Worm (Caenorhabditis elegans) whole organism, L4 larva: ENCODE measurements around the gene ceh-43.

Experiments
- F10B5.3 ChIP-seq: sonication (generic microtip); optimal IDR thresholded peaks from 2 replicates; lab custom pipeline; 2016; ENCODE audit warnings: mild to moderate bottlenecking, missing genetic modification characterization, missing compliant biosample characterization
- F44E2.7 ChIP-seq: fragments of 200-800 bp; sonication (Bioruptor generic); IDR thresholded peaks from 2 replicates; pipeline ENCODE4 v2.1.2; 2022; ENCODE audit warnings: missing genetic modification characterization, missing compliant biosample characterization
- Y48G9A.11 ChIP-seq: fragments of 200-800 bp; sonication (Bioruptor generic); IDR thresholded peaks from 2 replicates; pipeline ENCODE4 v1.3.6; 2022; ENCODE audit warnings: missing genetic modification reagents, missing genetic modification characterization, missing compliant biosample characterization
- Y5F2A.4 ChIP-seq: fragments of 200-800 bp; sonication (Bioruptor generic); optimal IDR thresholded peaks from 2 replicates; lab custom pipeline; 2018; ENCODE audit warnings: mild to moderate bottlenecking, missing genetic modification characterization, missing compliant biosample characterization
- ZK337.2 ChIP-seq: fragments of 200-800 bp; sonication (Bioruptor generic); IDR thresholded peaks from 2 replicates; pipeline ENCODE4 v1.3.6; 2022; ENCODE audit warnings: missing genetic modification reagents, missing genetic modification characterization, missing compliant biosample characterization
- aly-2 ChIP-seq: sonication (generic microtip); optimal IDR thresholded peaks from 2 replicates; lab custom pipeline; 2018; ENCODE audit warnings: missing biosample characterization, missing genetic modification characterization
- arid-1 ChIP-seq: fragments of 200-800 bp; sonication (Bioruptor generic); conservative IDR thresholded peaks from 2 replicates; pipeline ENCODE4 v1.3.6; 2022; ENCODE audit warnings: missing genetic modification reagents, missing genetic modification characterization, missing compliant biosample characterization
- attf-4 ChIP-seq: sonication (generic microtip); optimal IDR thresholded peaks from 3 replicates; lab custom pipeline; 2017; ENCODE audit warnings: missing biosample characterization, missing genetic modification characterization
- ceh-20 ChIP-seq: fragments of 200-800 bp; sonication (Bioruptor generic); IDR thresholded peaks from 2 replicates; pipeline ENCODE4 v1.3.6; 2022; ENCODE audit warnings: missing genetic modification reagents, missing genetic modification characterization, missing compliant biosample characterization
- ceh-28 ChIP-seq: fragments of 150-350 bp; optimal IDR thresholded peaks from 2 replicates; lab custom pipeline; 2014; ENCODE audit warnings: missing biosample characterization, missing genetic modification reagents, missing genetic modification characterization
- ceh-32 ChIP-seq: sonication (generic microtip); optimal IDR thresholded peaks from 2 replicates; lab custom pipeline; 2016; ENCODE audit warnings: mild to moderate bottlenecking, missing genetic modification characterization, missing compliant biosample characterization; ENCODE audit not compliant: poor library complexity
- ceh-44 ChIP-seq: fragments of 200-800 bp; sonication (Bioruptor generic); IDR thresholded peaks from 2 replicates; pipeline ENCODE4 v1.3.6; 2022; ENCODE audit warnings: missing genetic modification reagents, missing genetic modification characterization, missing compliant biosample characterization
- ces-1 ChIP-seq: fragments of 150-350 bp; sonication (generic microtip); optimal IDR thresholded peaks from 4 replicates; lab custom pipeline; 2014; ENCODE audit warnings: missing biosample characterization, missing genetic modification reagents, missing genetic modification characterization
- cey-2 ChIP-seq: sonication (generic microtip); optimal IDR thresholded peaks from 3 replicates; lab custom pipeline; 2017; ENCODE audit warnings: missing genetic modification characterization, mild to moderate bottlenecking, missing compliant biosample characterization, antibody characterized with exemption, borderline replicate concordance; ENCODE audit not compliant: insufficient read depth
- daf-12 ChIP-seq: fragments of 150-350 bp; optimal IDR thresholded peaks from 2 replicates; lab custom pipeline; 2014; ENCODE audit warnings: missing biosample characterization, missing genetic modification reagents, missing genetic modification characterization
- daf-16 ChIP-seq, 3 experiments: sonication (generic microtip); optimal IDR thresholded peaks; 2 replicates each; lab custom pipeline; 2016 to 2017; ENCODE audit warnings: missing genetic modification characterization in 3 of 3, missing genetic modification reagents in 3 of 3, mild to moderate bottlenecking in 2 of 3, missing compliant biosample characterization in 2 of 3, missing biosample characterization in 1 of 3, moderate library complexity in 1 of 3
- dmd-8 ChIP-seq: fragments of 200-800 bp; sonication (Bioruptor generic); IDR thresholded peaks from 2 replicates; pipeline ENCODE4 v1.3.6; 2022; ENCODE audit warnings: missing genetic modification characterization, missing compliant biosample characterization
- dpl-1 ChIP-seq: fragments of 150-350 bp; optimal IDR thresholded peaks from 2 replicates; lab custom pipeline; 2014; ENCODE audit warnings: missing biosample characterization, missing genetic modification reagents, missing genetic modification characterization
- dve-1 ChIP-seq: sonication (generic microtip); optimal IDR thresholded peaks from 2 replicates; lab custom pipeline; 2017; ENCODE audit warnings: antibody characterized with exemption, mild to moderate bottlenecking, missing genetic modification characterization, missing compliant biosample characterization; ENCODE audit not compliant: insufficient read depth
- egl-43 ChIP-seq: fragments of 200-800 bp; sonication (Bioruptor generic); IDR thresholded peaks from 2 replicates; pipeline ENCODE4 v1.3.6; 2022; ENCODE audit warnings: missing genetic modification reagents, missing genetic modification characterization, missing compliant biosample characterization
- fos-1 ChIP-seq: fragments of 150-350 bp; optimal IDR thresholded peaks from 2 replicates; lab custom pipeline; 2014; ENCODE audit warnings: missing biosample characterization, missing genetic modification characterization
- gei-8 ChIP-seq: fragments of 200-800 bp; sonication (Bioruptor generic); optimal IDR thresholded peaks from 2 replicates; lab custom pipeline; 2018; ENCODE audit warnings: mild to moderate bottlenecking, missing genetic modification characterization, missing compliant biosample characterization
- hif-1 ChIP-seq, 2 experiments: sonication (generic microtip); optimal IDR thresholded peaks; 2 replicates each; lab custom pipeline; 2016 to 2017; ENCODE audit warnings: missing compliant biosample characterization in 2 of 2, missing genetic modification characterization in 2 of 2, missing genetic modification reagents in 2 of 2, missing genotype in 2 of 2, mild to moderate bottlenecking in 1 of 2
- hlh-11 ChIP-seq: fragments of 200-800 bp; sonication (Bioruptor generic); optimal IDR thresholded peaks from 2 replicates; lab custom pipeline; 2018; ENCODE audit warnings: mild to moderate bottlenecking, missing genetic modification characterization, missing compliant biosample characterization
- lim-7 ChIP-seq: fragments of 200-800 bp; sonication (Bioruptor generic); IDR thresholded peaks from 2 replicates; pipeline ENCODE4 v1.3.6; 2022; ENCODE audit warnings: missing genetic modification characterization, missing compliant biosample characterization
- lin-15B ChIP-seq: fragments of 150-350 bp; sonication (generic microtip); optimal IDR thresholded peaks from 3 replicates; lab custom pipeline; 2014; ENCODE audit warnings: missing biosample characterization, missing genetic modification characterization
- lin-29 ChIP-seq: fragments of 200-800 bp; sonication (Bioruptor generic); IDR thresholded peaks from 2 replicates; pipeline ENCODE4 v1.3.6; 2022; ENCODE audit warnings: missing genetic modification reagents, missing genetic modification characterization, missing compliant biosample characterization
- lin-38 ChIP-seq: fragments of 200-800 bp; sonication (Bioruptor generic); IDR thresholded peaks from 2 replicates; pipeline ENCODE4 v1.3.6; 2022; ENCODE audit warnings: missing genetic modification reagents, missing genetic modification characterization, missing compliant biosample characterization
- madf-5 ChIP-seq, 2 experiments: fragments of 200-800 bp; sonication (Bioruptor generic); IDR thresholded peaks; 2 replicates each; pipeline ENCODE4 v1.3.6; 2022; ENCODE audit warnings: missing compliant biosample characterization in 2 of 2, missing genetic modification characterization in 2 of 2
- mdl-1 ChIP-seq, 2 experiments: fragments of 150-350 bp in 1 of 2; sonication (generic microtip) in 1 of 2; optimal IDR thresholded peaks; 2 replicates each; lab custom pipeline; 2014 to 2017; ENCODE audit warnings: missing biosample characterization in 2 of 2, missing genetic modification characterization in 2 of 2
- mdt-29 ChIP-seq: fragments of 200-800 bp; sonication (Bioruptor generic); IDR thresholded peaks from 2 replicates; pipeline ENCODE4 v1.3.6; 2022; ENCODE audit warnings: missing genetic modification reagents, missing genetic modification characterization, missing compliant biosample characterization
- mes-2 ChIP-seq: sonication (generic microtip); optimal IDR thresholded peaks from 2 replicates; lab custom pipeline; 2016; ENCODE audit warnings: missing genotype, mild to moderate bottlenecking, missing genetic modification characterization, missing compliant biosample characterization; ENCODE audit not compliant: poor library complexity, severe bottlenecking
- mxl-2 ChIP-seq: fragments of 200-800 bp; sonication (Bioruptor generic); conservative IDR thresholded peaks from 2 replicates; pipeline ENCODE4 v1.3.6; 2022; ENCODE audit warnings: missing genetic modification reagents, missing genetic modification characterization, missing compliant biosample characterization
- mxl-3 ChIP-seq: fragments of 200-800 bp; sonication (Bioruptor generic); optimal IDR thresholded peaks from 2 replicates; lab custom pipeline; 2018; ENCODE audit warnings: mild to moderate bottlenecking, missing genetic modification characterization, missing compliant biosample characterization
- nhr-42 ChIP-seq: fragments of 200-800 bp; sonication (Bioruptor generic); IDR thresholded peaks from 2 replicates; pipeline ENCODE4 v1.3.6; 2022; ENCODE audit warnings: missing genetic modification characterization, missing compliant biosample characterization
- nhr-48 ChIP-seq: sonication (generic microtip); optimal IDR thresholded peaks from 2 replicates; lab custom pipeline; 2016; ENCODE audit warnings: mild to moderate bottlenecking, missing genetic modification characterization, missing compliant biosample characterization
- nhr-76 ChIP-seq: fragments of 150-350 bp; optimal IDR thresholded peaks from 2 replicates; lab custom pipeline; 2014; ENCODE audit warnings: missing biosample characterization, missing genetic modification characterization
- nhr-77 ChIP-seq: fragments of 150-350 bp; optimal IDR thresholded peaks from 2 replicates; lab custom pipeline; 2014; ENCODE audit warnings: missing biosample characterization, missing genetic modification characterization
- pha-4 ChIP-seq, 2 experiments: fragments of 150-350 bp in 1 of 2; fragments of 200-800 bp in 1 of 2; sonication (Bioruptor generic) in 1 of 2; IDR thresholded peaks in 1 of 2; optimal IDR thresholded peaks in 1 of 2; 2 replicates each; pipeline versions ENCODE4 v1.3.6 to Lab custom; 2014 to 2022; ENCODE audit warnings: missing genetic modification characterization in 2 of 2, missing genetic modification reagents in 2 of 2, missing biosample characterization in 1 of 2, missing compliant biosample characterization in 1 of 2
- rbr-2 ChIP-seq: sonication (generic microtip); optimal IDR thresholded peaks from 2 replicates; lab custom pipeline; 2016; ENCODE audit warnings: missing genotype, missing genetic modification characterization, missing compliant biosample characterization
- saeg-2 ChIP-seq: fragments of 200-800 bp; sonication (Bioruptor generic); IDR thresholded peaks from 2 replicates; pipeline ENCODE4 v1.3.6; 2022; ENCODE audit warnings: missing genetic modification reagents, missing genetic modification characterization, missing compliant biosample characterization
- set-16 ChIP-seq: fragments of 200-800 bp; sonication (Bioruptor generic); IDR thresholded peaks from 2 replicates; pipeline ENCODE4 v1.3.6; 2022; ENCODE audit warnings: missing genetic modification reagents, missing genetic modification characterization, missing compliant biosample characterization
- snpc-1.2 ChIP-seq: fragments of 200-800 bp; sonication (Bioruptor generic); IDR thresholded peaks from 2 replicates; pipeline ENCODE4 v1.3.6; 2022; ENCODE audit warnings: missing genetic modification reagents, missing genetic modification characterization, missing compliant biosample characterization
- spr-3 ChIP-seq: fragments of 200-800 bp; sonication (Bioruptor generic); optimal IDR thresholded peaks from 2 replicates; lab custom pipeline; 2018; ENCODE audit warnings: mild to moderate bottlenecking, missing genetic modification characterization, missing compliant biosample characterization
- unc-39 ChIP-seq: sonication (generic microtip); optimal IDR thresholded peaks from 2 replicates; lab custom pipeline; 2017; ENCODE audit warnings: missing biosample characterization, missing genetic modification characterization
- zfp-3 ChIP-seq: fragments of 200-800 bp; sonication (Bioruptor generic); conservative IDR thresholded peaks from 2 replicates; pipeline ENCODE4 v1.3.6; 2022; ENCODE audit warnings: missing genetic modification reagents, missing genetic modification characterization, missing compliant biosample characterization
- zip-2 ChIP-seq: fragments of 150-350 bp; optimal IDR thresholded peaks from 2 replicates; lab custom pipeline; 2014; ENCODE audit warnings: missing biosample characterization, missing genetic modification characterization
- ztf-7 ChIP-seq: fragments of 150-350 bp; optimal IDR thresholded peaks from 2 replicates; lab custom pipeline; 2014; ENCODE audit warnings: missing biosample characterization, missing genetic modification characterization

The ceh-43 gene

ce11 chrIII:4475428-4475968 is 25.8 kb upstream of the ceh-43 start, which contains the start of gene rps-1 (continued):
- TF ChIP-seq arid-1 (peak; percentile 99), mdt-29 (GFP tag; lab: Robert Waterston, UW) (peak; percentile 93), F10B5.3 (tag; lab: Kevin White, UChicago) (peak; percentile 92), Y5F2A.4 (GFP tag; lab: Kevin White, UChicago) (peak; percentile 91), Y48G9A.11 (GFP tag; lab: Robert Waterston, UW) (peak; percentile 83), attf-4 (tag; lab: Kevin White, UChicago) (peak; percentile 74), ceh-28 (peak; percentile 44), zfp-3 (peak; percentile 97), F44E2.7 (GFP tag; lab: Robert Waterston, UW) (no peak; the same call in 1 of the 2 replicates), egl-43 (GFP tag; lab: Robert Waterston, UW) (peak; percentile 95), rbr-2 (peak; percentile 99), saeg-2 (peak; percentile 92), cey-2 (tag; lab: Kevin White, UChicago) (no peak), mxl-2 (GFP tag; lab: Robert Waterston, UW) (peak; percentile 77), ces-1 (GFP tag; lab: Kevin White, UChicago) (peak; percentile 87), lin-29 (GFP tag; lab: Robert Waterston, UW) (peak; percentile 95), spr-3 (peak; percentile 96), zip-2 (tag; lab: Kevin White, UChicago) (peak; percentile 90), dpl-1 (GFP tag; lab: Kevin White, UChicago) (peak; percentile 97), fos-1 (tag; lab: Kevin White, UChicago) (no peak), dmd-8 (0 out of 2 replicates have a peak, but pooled peaks have one; percentile 48), hif-1 (tag; optimal IDR thresholded peaks at IDR 0.05; lab: Kevin White, UChicago) (peak; percentile 82 to 93), snpc-1.2 (GFP tag; lab: Robert Waterston, UW) (peak; percentile 82), ceh-44 (GFP tag; lab: Robert Waterston, UW) (peak; percentile 72), set-16 (0 out of 2 replicates have a peak, but pooled peaks have one; percentile 34), lin-15B (tag; lab: Kevin White, UChicago) (peak; percentile 52), ceh-20 (GFP tag; lab: Robert Waterston, UW) (peak; percentile 96), pha-4 (GFP tag; IDR thresholded peaks at IDR 0.05; lab: Robert Waterston, UW) (peak; percentile 97), pha-4 (tag; optimal IDR thresholded peaks at IDR 0.05; lab: Kevin White, UChicago) (peak; percentile 98), aly-2 (tag; lab: Kevin White, UChicago) (no peak), ZK337.2 (GFP tag; lab: Robert Waterston, UW) (peak; percentile 87), ztf-7 (tag; lab: Kevin White, UChicago) (peak; percentile 94), dve-1 (tag; lab: Kevin White, UChicago) (peak; percentile 99), daf-16 (GFP tag; optimal IDR thresholded peaks at IDR 0.05; lab: Kevin White, UChicago) (peak; percentile 56 to 95), daf-16 (tag; optimal IDR thresholded peaks at IDR 0.05; lab: Kevin White, UChicago) (peak; percentile 58), madf-5 (GFP tag; IDR thresholded peaks at IDR 0.05; lab: Robert Waterston, UW) (peak in 1 of 2 experiments; percentile 86; a peak in 2 of 4 replicates), nhr-76 (tag; lab: Kevin White, UChicago) (peak; percentile 57), mxl-3 (peak; percentile 96), lin-38 (GFP tag; lab: Robert Waterston, UW) (peak; percentile 95), mes-2 (tag; lab: Kevin White, UChicago) (peak; percentile 99), mdl-1 (tag; optimal IDR thresholded peaks at IDR 0.05; lab: Kevin White, UChicago) (peak; percentile 93 to 96), unc-39 (tag; lab: Kevin White, UChicago) (no peak), nhr-42 (GFP tag; lab: Robert Waterston, UW) (peak; percentile 97), nhr-48 (tag; lab: Kevin White, UChicago) (peak; percentile 96), lim-7 (GFP tag; lab: Robert Waterston, UW) (peak; percentile 38; the same call in 1 of the 2 replicates), gei-8 (GFP tag; lab: Kevin White, UChicago) (peak; percentile 95), daf-12 (no peak), nhr-77 (peak; percentile 98), hlh-11 (tag; lab: Kevin White, UChicago) (peak; percentile 98), ceh-32 (peak; percentile 83)
